Fruit fly (Drosophila melanogaster): Measurements from ENCODE around the gene CG17991.

The CG17991 gene

DNA sequence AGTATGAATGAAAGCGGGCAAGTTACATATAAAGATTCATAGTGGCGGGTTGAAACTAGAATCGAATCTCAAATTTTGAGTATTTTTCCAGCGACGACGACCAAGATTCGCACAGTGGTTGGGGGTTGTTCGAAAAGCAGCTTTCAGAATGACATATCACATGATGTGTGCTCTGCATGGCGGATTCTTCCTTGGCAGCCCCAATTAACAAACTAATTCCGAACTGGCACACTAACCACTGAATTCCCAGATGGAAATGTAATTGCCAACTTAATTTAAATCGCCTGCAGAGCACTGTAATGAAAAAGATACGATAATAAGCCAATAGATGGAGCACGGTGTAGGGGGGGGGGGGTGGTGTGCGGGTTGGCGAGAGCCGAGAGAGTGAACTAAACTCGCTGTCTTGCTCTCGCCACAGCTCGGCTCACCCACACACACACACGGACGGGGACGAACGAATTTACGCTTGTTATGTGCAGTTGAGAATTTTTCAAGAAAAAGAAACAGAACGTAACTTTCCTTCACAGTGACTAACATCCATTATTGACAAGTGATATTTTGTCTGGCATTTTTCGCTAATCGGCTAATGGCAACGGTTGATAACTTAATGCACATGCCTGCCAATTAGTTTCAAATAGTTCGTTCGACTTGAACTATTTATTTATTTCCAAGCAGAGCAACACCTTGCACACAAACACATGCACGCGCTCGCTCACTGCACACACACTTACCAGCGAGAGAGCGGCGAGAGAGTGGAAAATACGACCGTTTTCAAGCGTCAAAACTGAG is 40.1 kb downstream of the CG17991 start (continued):
- TF ChIP-seq sc (optimal IDR thresholded peaks at IDR 0.05) (no peak), sc (GFP tag; optimal IDR thresholded peaks at IDR 0.05) (peak; percentile 90), CG8944 (GFP tag; optimal IDR thresholded peaks at IDR 0.05) (peak; percentile 93), CG30020 (tag; optimal IDR thresholded peaks at IDR 0.05) (peak; percentile 48), shn (GFP tag; optimal IDR thresholded peaks at IDR 0.05) (peak; percentile 96), CG4617 (GFP tag; optimal IDR thresholded peaks at IDR 0.05; ENCODE audit: borderline replicate concordance) (peak; percentile 92), sr (GFP tag; IDR thresholded peaks at IDR 0.05) (peak; percentile 90), HmgZ (tag; optimal IDR thresholded peaks at IDR 0.05) (peak; percentile 98), CG12769 (tag; optimal IDR thresholded peaks at IDR 0.05) (peak; percentile 99), CG18011 (GFP tag; optimal IDR thresholded peaks at IDR 0.05) (peak; percentile 87), h (optimal IDR thresholded peaks at IDR 0.05) (no peak), Lim3 (GFP tag; IDR thresholded peaks at IDR 0.05) (peak; percentile 86), CG7745 (tag; optimal IDR thresholded peaks at IDR 0.05) (no peak), CG10147 (GFP tag; optimal IDR thresholded peaks at IDR 0.05) (peak; percentile 89), CG2116 (GFP tag; optimal IDR thresholded peaks at IDR 0.05) (peak; percentile 65), CG11247 (GFP tag; IDR thresholded peaks at IDR 0.05) (peak; percentile 94), Six4 (GFP tag; optimal IDR thresholded peaks at IDR 0.05) (peak; percentile 92), CG11398 (GFP tag; optimal IDR thresholded peaks at IDR 0.05) (peak; percentile 92), lmd (GFP tag; IDR thresholded peaks at IDR 0.05) (peak; percentile 97), C15 (GFP tag; IDR thresholded peaks at IDR 0.05) (peak; percentile 93), abd-A (tag; optimal IDR thresholded peaks at IDR 0.05) (peak; percentile 88), Hr78 (GFP tag; optimal IDR thresholded peaks at IDR 0.05) (peak in 1 of 2 experiments; percentile 70), Lpt (GFP tag; optimal IDR thresholded peaks at IDR 0.05) (no peak), Hr39 (optimal IDR thresholded peaks at IDR 0.05) (no peak), vvl (GFP tag; IDR thresholded peaks at IDR 0.05) (peak; percentile 99), exex (tag; optimal IDR thresholded peaks at IDR 0.05) (peak; percentile 86), ap (GFP tag; IDR thresholded peaks at IDR 0.05) (peak; percentile 94), lov (optimal IDR thresholded peaks at IDR 0.05) (no peak), lov (GFP tag; IDR thresholded peaks at IDR 0.05) (peak; percentile 97), dysf (GFP tag; IDR thresholded peaks at IDR 0.05) (peak; percentile 97), dmrt11E (tag; optimal IDR thresholded peaks at IDR 0.05) (peak; percentile 88), CG9437 (GFP tag; optimal IDR thresholded peaks at IDR 0.05) (peak; percentile 88), crp (GFP tag; optimal IDR thresholded peaks at IDR 0.05) (peak in 1 of 2 experiments; percentile 68), chm (GFP tag; IDR thresholded peaks at IDR 0.05) (peak; percentile 97), CG17385 (GFP tag; optimal IDR thresholded peaks at IDR 0.05) (peak; percentile 91), gro (GFP tag; optimal IDR thresholded peaks at IDR 0.05) (peak; percentile 92), Deaf1 (tag; optimal IDR thresholded peaks at IDR 0.05) (peak; percentile 89), CG6683 (GFP tag; optimal IDR thresholded peaks at IDR 0.05) (peak; percentile 91), chif (GFP tag; optimal IDR thresholded peaks at IDR 0.05) (peak; percentile 94), fd96Cb (tag; optimal IDR thresholded peaks at IDR 0.05) (peak; percentile 95), CTCF (GFP tag; optimal IDR thresholded peaks at IDR 0.05) (peak; percentile 66), CG10979 (tag; optimal IDR thresholded peaks at IDR 0.05) (peak; percentile 91), nmo (GFP tag; optimal IDR thresholded peaks at IDR 0.05) (peak; percentile 94), CG11723 (GFP tag; optimal IDR thresholded peaks at IDR 0.05) (peak; percentile 92), ranshi (GFP tag; IDR thresholded peaks at IDR 0.05) (peak; percentile 98), trh (GFP tag; optimal IDR thresholded peaks at IDR 0.05) (peak; percentile 81), CG34376 (GFP tag; optimal IDR thresholded peaks at IDR 0.05) (peak; percentile 96), CG17802 (tag; optimal IDR thresholded peaks at IDR 0.05) (peak; percentile 78), CG9817 (tag; optimal IDR thresholded peaks at IDR 0.05) (peak; percentile 93), tll (GFP tag; optimal IDR thresholded peaks at IDR 0.05) (no peak)
